Fruit fly (Drosophila melanogaster) whole organism, wandering third instar larva: ENCODE data around the gene Nf1.

Source experiments
- Myc ChIP-seq: fragments of >200 bp; optimal IDR thresholded peaks from 2 replicates; lab custom pipeline; 2017
- rgr ChIP-seq: fragments of 200-800 bp; sonication (Bioruptor generic); optimal IDR thresholded peaks from 3 replicates; lab custom pipeline; 2016; ENCODE audit warnings: missing biosample characterization, mild to moderate bottlenecking, missing genetic modification characterization
- tai ChIP-seq: sonication (Bioruptor generic); optimal IDR thresholded peaks from 2 replicates; lab custom pipeline; 2016; ENCODE audit warnings: missing biosample characterization, missing genetic modification characterization
- usp ChIP-seq: fragments of >200 bp; optimal IDR thresholded peaks from 2 replicates; lab custom pipeline; 2017; ENCODE audit warnings: missing biosample characterization, missing genetic modification characterization

dm6 chr3R:26023252-26023651, 40.4 kb downstream of the Nf1 start:
- TF ChIP-seq tai (GFP tag; lab: Kevin White, UChicago) (no peak), rgr (no peak), Myc (lab: Kevin White, UChicago) (no peak), usp (GFP tag; lab: Kevin White, UChicago) (no peak)
